Worm (Caenorhabditis elegans): Measurements from ENCODE around the gene T20D3.6.
"Not testable (repeated sequence)": the region's sequence is repeated elsewhere in the genome, so short reads cannot be mapped to it uniquely, and the experiment has no call there.

Gene T20D3.6

DNA sequence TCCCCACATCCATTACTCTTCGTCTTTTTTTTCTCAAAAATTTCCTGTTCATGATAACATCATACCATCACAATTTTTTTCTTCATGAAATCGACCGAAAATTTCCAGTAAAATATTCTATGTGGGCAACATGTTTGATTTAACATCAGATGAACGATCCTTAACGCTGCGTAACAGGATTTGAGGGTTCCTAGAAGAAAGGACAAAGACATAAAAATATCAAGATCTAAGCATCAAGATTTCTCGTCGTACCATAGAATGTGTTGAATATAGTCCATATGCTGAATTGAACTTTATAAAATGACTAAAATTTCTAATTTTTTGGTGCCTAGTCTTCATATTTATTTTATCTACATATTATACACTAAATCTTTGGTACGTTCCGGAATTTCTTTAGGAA is 39.0 kb downstream of the T20D3.6 start, which contains the start of gene F49C12.3:
Gene F49C12.3 (plus strand): TSS at position 301 of the 400 bp plus-strand sequence.
- no peak for TF ChIP-seq unc-62 (GFP tag; optimal IDR thresholded peaks at IDR 0.05)

DNA sequence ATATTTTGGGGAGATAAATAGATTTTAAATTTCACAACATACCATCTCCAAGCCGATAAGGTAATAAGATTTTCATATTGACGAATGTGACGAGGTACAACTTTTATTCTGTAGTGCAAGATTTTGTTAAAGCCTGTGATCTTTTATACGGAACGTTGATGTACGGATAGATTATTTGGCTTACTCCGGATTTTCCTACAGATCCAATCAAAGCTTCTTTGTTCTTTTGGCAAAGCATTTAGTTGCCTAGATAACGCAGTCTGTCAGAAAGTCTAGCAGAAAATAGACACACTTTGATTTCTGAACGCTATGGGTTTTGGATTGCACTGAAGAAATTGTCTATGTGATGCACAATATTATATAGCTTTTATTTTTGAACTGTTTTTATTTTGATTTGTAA is 40.0 kb downstream of the T20D3.6 start, which contains the start of gene F49C12.2:
Gene F49C12.2 (minus strand): TSS at position 101 of the 400 bp plus-strand sequence.
- no peak for TF ChIP-seq unc-62 (GFP tag; optimal IDR thresholded peaks at IDR 0.05)

DNA sequence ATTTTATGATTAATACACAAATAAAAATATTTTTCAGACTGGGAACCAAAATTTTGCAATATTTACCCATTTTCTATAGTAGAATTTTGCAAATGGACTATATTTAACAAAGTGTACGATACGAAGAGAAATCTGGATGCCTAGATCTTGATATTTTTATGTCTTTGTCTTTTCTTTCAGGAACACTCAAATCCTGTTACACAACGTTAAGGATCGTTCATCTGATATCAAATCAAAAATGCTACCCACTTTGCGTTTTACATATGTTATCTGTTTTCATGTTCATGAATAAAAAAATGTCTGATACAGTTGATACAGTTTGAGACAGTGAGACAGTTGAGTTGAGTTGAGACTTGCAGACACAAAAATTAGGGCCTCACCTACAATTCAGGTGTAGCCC is 42.8 kb downstream of the T20D3.6 start, which contains the start of gene F49C12.1:
Gene F49C12.1 (minus strand): TSS at position 70 of the 400 bp plus-strand sequence.
- no peak for TF ChIP-seq unc-62 (GFP tag; optimal IDR thresholded peaks at IDR 0.05)

DNA sequence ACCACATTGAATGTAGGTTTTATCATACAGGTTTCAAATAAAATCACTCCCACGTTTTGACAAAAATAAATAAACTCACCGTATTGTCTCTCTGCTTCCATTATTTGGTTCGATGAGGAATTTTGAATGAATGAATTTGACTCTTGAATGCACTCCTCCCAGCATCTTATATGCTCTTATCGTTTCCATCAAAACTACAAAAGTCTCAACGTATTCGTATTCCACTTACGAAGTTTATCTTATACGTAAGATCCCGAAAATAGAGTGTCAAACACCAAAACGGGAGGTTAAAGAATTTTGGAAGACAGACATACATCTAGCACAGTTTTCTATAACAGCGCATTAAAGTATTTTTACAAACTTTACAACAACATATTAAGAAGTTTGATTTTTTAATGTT is 45.3 kb downstream of the T20D3.6 start, which contains the start of gene nhr-264:
Gene nhr-264 (minus strand): TSS at position 101 of the 400 bp plus-strand sequence.
- not testable (repeated sequence) for TF ChIP-seq unc-62 (GFP tag; optimal IDR thresholded peaks at IDR 0.05)

DNA sequence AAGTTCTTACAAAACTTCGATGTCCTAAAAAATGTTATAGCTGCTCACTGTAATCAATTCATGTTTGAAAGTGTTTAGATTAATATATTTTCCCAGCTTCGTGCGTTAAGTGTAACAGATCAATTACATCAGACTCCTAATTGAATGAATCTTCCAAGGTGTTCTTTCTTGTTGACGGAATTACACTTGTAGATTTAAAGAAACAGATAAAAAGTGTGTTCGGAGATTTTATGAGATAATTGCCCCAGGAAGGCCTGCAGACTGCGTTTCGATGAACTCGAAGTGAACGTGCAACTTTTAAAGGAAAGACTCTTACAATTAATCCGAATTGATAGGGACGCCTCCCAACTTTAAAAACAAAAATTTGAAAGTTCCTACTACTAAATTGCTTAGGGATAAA is 49.5 kb downstream of the T20D3.6 start:
- TF ChIP-seq unc-62 (GFP tag; optimal IDR thresholded peaks at IDR 0.05): no peak

Data from whole organism, dauer.